Fruit fly (Drosophila melanogaster): ENCODE measurements around the gene mRpL38.

Gene mRpL38

dm6 chrX:14233843-14234337 lies 7.8 kb downstream of the mRpL38 start, which contains the start of gene CG42271 (continued):
- TF ChIP-seq dmrt11E (tag; optimal IDR thresholded peaks at IDR 0.05), result peak; percentile 53
- peak; percentile 97 for TF ChIP-seq CG13287 (GFP tag; IDR thresholded peaks at IDR 0.05; ENCODE audit: partially characterized antibody)
- peak; percentile 64 for TF ChIP-seq phol (tag; optimal IDR thresholded peaks at IDR 0.05)
- TF ChIP-seq bigmax (GFP tag; optimal IDR thresholded peaks at IDR 0.05), result no peak
- no peak for TF ChIP-seq vvl (GFP tag; IDR thresholded peaks at IDR 0.05)
- TF ChIP-seq CG18476 (GFP tag; optimal IDR thresholded peaks at IDR 0.05), result no peak
- no peak for TF ChIP-seq B-H1 (GFP tag; IDR thresholded peaks at IDR 0.05)
- peak; percentile 44; the same call in 1 of the 3 replicates for TF ChIP-seq Dbx (GFP tag; IDR thresholded peaks at IDR 0.05)
- TF ChIP-seq CG8765 (GFP tag; IDR thresholded peaks at IDR 0.05), result no peak
- TF ChIP-seq Nf-YB (GFP tag; optimal IDR thresholded peaks at IDR 0.05), result peak; percentile 13
- TF ChIP-seq Side (GFP tag; optimal IDR thresholded peaks at IDR 0.05), result no peak
- no peak for TF ChIP-seq H15 (GFP tag; IDR thresholded peaks at IDR 0.05)
- TF ChIP-seq ftz-f1 (GFP tag; optimal IDR thresholded peaks at IDR 0.05), result peak; percentile 15
- no peak for TF ChIP-seq sr (GFP tag; IDR thresholded peaks at IDR 0.05)
- peak; percentile 94 for TF ChIP-seq CG14860 (GFP tag; IDR thresholded peaks at IDR 0.05; ENCODE audit: partially characterized antibody)
- TF ChIP-seq Hand (GFP tag; optimal IDR thresholded peaks at IDR 0.05), result no peak
- TF ChIP-seq CG42726 (GFP tag; IDR thresholded peaks at IDR 0.05; ENCODE audit: partially characterized antibody), result peak; percentile 40; the same call in 1 of the 2 replicates
- TF ChIP-seq CG4424 (GFP tag; optimal IDR thresholded peaks at IDR 0.05), result peak; percentile 28
- TF ChIP-seq CG9727 (GFP tag; optimal IDR thresholded peaks at IDR 0.05), result peak; percentile 64
- peak; percentile 13 for TF ChIP-seq Spps (tag; optimal IDR thresholded peaks at IDR 0.05)
- TF ChIP-seq Tbp (GFP tag; optimal IDR thresholded peaks at IDR 0.05), result no peak
- TF ChIP-seq CG9437 (GFP tag; optimal IDR thresholded peaks at IDR 0.05), result peak; percentile 38
- peak; percentile 34 for TF ChIP-seq sens (GFP tag)
- no peak for TF ChIP-seq CG10366 (GFP tag; IDR thresholded peaks at IDR 0.05)
- TF ChIP-seq Lhr (GFP tag; optimal IDR thresholded peaks at IDR 0.05), result no peak
- no peak for TF ChIP-seq CG15011 (GFP tag; optimal IDR thresholded peaks at IDR 0.05)
- no peak for TF ChIP-seq CG16815 (GFP tag; optimal IDR thresholded peaks at IDR 0.05)
- TF ChIP-seq sug (tag; optimal IDR thresholded peaks at IDR 0.05), result peak; percentile 63
- TF ChIP-seq CG4707 (GFP tag; optimal IDR thresholded peaks at IDR 0.05), result no peak
- no peak for TF ChIP-seq CG11560 (tag; IDR thresholded peaks at IDR 0.05)
- no peak for TF ChIP-seq CG6175 (GFP tag; IDR thresholded peaks at IDR 0.05)
- TF ChIP-seq vfl (GFP tag; optimal IDR thresholded peaks at IDR 0.05), result no peak
- no peak for TF ChIP-seq psq (GFP tag; optimal IDR thresholded peaks at IDR 0.05)
- peak; percentile 54; the same call in 1 of the 2 replicates for TF ChIP-seq CG6272 (GFP tag; IDR thresholded peaks at IDR 0.05)
- TF ChIP-seq so (GFP tag; IDR thresholded peaks at IDR 0.05), result no peak
- TF ChIP-seq Usf (GFP tag; optimal IDR thresholded peaks at IDR 0.05), result no peak
- TF ChIP-seq CG1233 (GFP tag; optimal IDR thresholded peaks at IDR 0.05), result no peak
- no peak for TF ChIP-seq Bdp1 (GFP tag; optimal IDR thresholded peaks at IDR 0.05)
- no peak for TF ChIP-seq onecut (GFP tag; IDR thresholded peaks at IDR 0.05)
- no peak for TF ChIP-seq CG31365 (tag; optimal IDR thresholded peaks at IDR 0.05)
- TF ChIP-seq CG10979 (tag; optimal IDR thresholded peaks at IDR 0.05), result peak; percentile 5
- no peak for TF ChIP-seq p53 (GFP tag; optimal IDR thresholded peaks at IDR 0.05)
- no peak for TF ChIP-seq E2f1 (GFP tag; IDR thresholded peaks at IDR 0.05)
- TF ChIP-seq Gug (GFP tag; IDR thresholded peaks at IDR 0.05), result no peak; the same call in 3 of the 4 replicates
- TF ChIP-seq CG9876 (GFP tag; optimal IDR thresholded peaks at IDR 0.05), result no peak
- peak; percentile 29 for TF ChIP-seq CG8388 (GFP tag; optimal IDR thresholded peaks at IDR 0.05)
- no peak for TF ChIP-seq danr (GFP tag; IDR thresholded peaks at IDR 0.05)
- TF ChIP-seq fd96Cb (tag; optimal IDR thresholded peaks at IDR 0.05), result peak; percentile 16
- TF ChIP-seq tap (tag; optimal IDR thresholded peaks at IDR 0.05), result no peak
- peak; percentile 95 for TF ChIP-seq sna (GFP tag; IDR thresholded peaks at IDR 0.05; ENCODE audit: partially characterized antibody)
- TF ChIP-seq Oaz (GFP tag; IDR thresholded peaks at IDR 0.05), result no peak
- TF ChIP-seq da (GFP tag; optimal IDR thresholded peaks at IDR 0.05), result no peak

Measured in whole organism, embryonic.